Worm (Caenorhabditis elegans): ENCODE data around the gene F17C11.26.

Gene F17C11.26

ce11 chrV:10909071-10909470, 32.2 kb upstream of the F17C11.26 start, which contains the start of gene zzz-1:
Gene zzz-1 (minus strand): TSS chrV:10909171.
- no peak for TF ChIP-seq zfp-3 (GFP tag; conservative IDR thresholded peaks at IDR 0.05)
- no peak for TF ChIP-seq F44E2.7 (GFP tag; IDR thresholded peaks at IDR 0.05)
- no peak for TF ChIP-seq Y5F2A.4 (GFP tag; optimal IDR thresholded peaks at IDR 0.05)
- no peak for TF ChIP-seq daf-8 (GFP tag; IDR thresholded peaks at IDR 0.05)
- TF ChIP-seq lim-7 (GFP tag; IDR thresholded peaks at IDR 0.05): no peak
- TF ChIP-seq jun-1 (tag; optimal IDR thresholded peaks at IDR 0.05): no peak

ce11 chrV:10909959-10910358, 31.3 kb upstream of the F17C11.26 start:
- TF ChIP-seq nhr-28 (tag; optimal IDR thresholded peaks at IDR 0.05) (no peak), tra-1 (GFP tag; IDR thresholded peaks at IDR 0.05) (no peak), T20F7.1 (GFP tag; optimal IDR thresholded peaks at IDR 0.05) (no peak), dmd-6 (GFP tag; IDR thresholded peaks at IDR 0.05) (no peak), Y75B8A.6 (GFP tag; IDR thresholded peaks at IDR 0.05) (no peak), mxl-3 (GFP tag; optimal IDR thresholded peaks at IDR 0.05) (no peak)

ce11 chrV:10915922-10916321, 25.3 kb upstream of the F17C11.26 start:
- TF ChIP-seq dpl-1 (GFP tag; optimal IDR thresholded peaks at IDR 0.05) (no peak), snpc-4 (tag; optimal IDR thresholded peaks at IDR 0.05) (no peak), T20F7.1 (GFP tag; optimal IDR thresholded peaks at IDR 0.05) (no peak), tag-97 (GFP tag; IDR thresholded peaks at IDR 0.05) (no peak), cey-2 (tag; optimal IDR thresholded peaks at IDR 0.05; ENCODE audit: borderline replicate concordance, insufficient read depth) (no peak), nhr-41 (GFP tag; IDR thresholded peaks at IDR 0.05) (no peak), lin-15B (tag; optimal IDR thresholded peaks at IDR 0.05) (no peak), unc-130 (GFP tag; optimal IDR thresholded peaks at IDR 0.05) (no peak), F10B5.3 (tag; optimal IDR thresholded peaks at IDR 0.05) (no peak), daf-19 (GFP tag; conservative IDR thresholded peaks at IDR 0.05) (no peak), dve-1 (tag; optimal IDR thresholded peaks at IDR 0.05; ENCODE audit: insufficient read depth) (no peak), unc-62 (GFP tag; optimal IDR thresholded peaks at IDR 0.05 in 1 of 2) (no peak), unc-62 (tag; optimal IDR thresholded peaks at IDR 0.05) (no peak), lin-1 (GFP tag; IDR thresholded peaks at IDR 0.05) (no peak), set-16 (GFP tag; IDR thresholded peaks at IDR 0.05) (no peak), tra-1 (GFP tag; IDR thresholded peaks at IDR 0.05) (no peak), ceh-44 (GFP tag; IDR thresholded peaks at IDR 0.05) (no peak), F44E2.7 (GFP tag; IDR thresholded peaks at IDR 0.05) (no peak), madf-9 (GFP tag; conservative IDR thresholded peaks at IDR 0.05) (no peak)

ce11 chrV:10918373-10918772, 22.9 kb upstream of the F17C11.26 start, which contains the start of gene F58B4.2:
Gene F58B4.2 (minus strand): TSS chrV:10918473.
- TF ChIP-seq unc-39 (tag; optimal IDR thresholded peaks at IDR 0.05) (no peak), nhr-25 (tag; optimal IDR thresholded peaks at IDR 0.05; ENCODE audit: borderline replicate concordance, insufficient read depth) (no peak), madf-5 (GFP tag; IDR thresholded peaks at IDR 0.05) (no peak), daf-16 (GFP tag; optimal IDR thresholded peaks at IDR 0.05) (no peak), daf-16 (tag; optimal IDR thresholded peaks at IDR 0.05) (no peak), nhr-77 (tag; optimal IDR thresholded peaks at IDR 0.05) (no peak), D1046.2 (GFP tag; IDR thresholded peaks at IDR 0.05) (no peak), ZK337.2 (GFP tag; IDR thresholded peaks at IDR 0.05) (no peak), snpc-1.2 (GFP tag; IDR thresholded peaks at IDR 0.05) (no peak), vab-7 (GFP tag; IDR thresholded peaks at IDR 0.05) (no peak), mep-1 (tag; optimal IDR thresholded peaks at IDR 0.05) (no peak), ZK546.5 (tag; optimal IDR thresholded peaks at IDR 0.05) (no peak), unc-62 (GFP tag; optimal IDR thresholded peaks at IDR 0.05 in 1 of 2) (no peak), unc-62 (tag; optimal IDR thresholded peaks at IDR 0.05) (no peak), lin-15B (tag; optimal IDR thresholded peaks at IDR 0.05) (no peak), nhr-28 (tag; optimal IDR thresholded peaks at IDR 0.05) (no peak), hmg-1.1 (GFP tag; IDR thresholded peaks at IDR 0.05) (no peak), gei-8 (GFP tag; optimal IDR thresholded peaks at IDR 0.05) (no peak), sdz-12 (GFP tag; optimal IDR thresholded peaks at IDR 0.05) (no peak), zip-2 (tag; optimal IDR thresholded peaks at IDR 0.05) (no peak), mdt-29 (GFP tag; IDR thresholded peaks at IDR 0.05) (no peak), nhr-42 (GFP tag; IDR thresholded peaks at IDR 0.05) (no peak)

Data from whole organism, L4 larva.